Worm (Caenorhabditis elegans) whole organism, L2 larva: ENCODE results near the gene F41G4.13.

ENCODE experiments used
- R02D3.7 ChIP-seq: fragments of 150-350 bp; optimal IDR thresholded peaks from 2 replicates; lab custom pipeline; 2014; ENCODE audit warnings: missing biosample characterization, missing genetic modification characterization
- Y55F3AM.14 ChIP-seq: fragments of 200-800 bp; sonication (Bioruptor generic); optimal IDR thresholded peaks from 2 replicates; lab custom pipeline; 2018; ENCODE audit warnings: mild to moderate bottlenecking, missing genetic modification characterization, missing compliant biosample characterization
- aly-2 ChIP-seq: fragments of 150-350 bp; optimal IDR thresholded peaks from 2 replicates; lab custom pipeline; 2014; ENCODE audit warnings: missing biosample characterization, missing genetic modification characterization
- ama-1 ChIP-seq: fragments of 150-350 bp; optimal IDR thresholded peaks from 2 replicates; lab custom pipeline; 2018; ENCODE audit warnings: inconsistent platforms
- blmp-1 ChIP-seq: sonication (generic microtip); optimal IDR thresholded peaks from 2 replicates; lab custom pipeline; 2017; ENCODE audit warnings: missing genetic modification characterization, mild to moderate bottlenecking, missing compliant biosample characterization, antibody characterized with exemption, moderate library complexity; ENCODE audit not compliant: insufficient read depth
- ceh-16 ChIP-seq: fragments of 150-350 bp; optimal IDR thresholded peaks from 2 replicates; lab custom pipeline; 2014; ENCODE audit warnings: missing biosample characterization, missing genetic modification characterization
- ceh-82 ChIP-seq: fragments of 150-350 bp; optimal IDR thresholded peaks from 2 replicates; lab custom pipeline; 2014; ENCODE audit warnings: missing biosample characterization, missing genetic modification characterization
- crh-2 ChIP-seq: sonication (generic microtip); optimal IDR thresholded peaks from 2 replicates; lab custom pipeline; 2017; ENCODE audit warnings: missing biosample characterization, missing genetic modification characterization
- egl-27 ChIP-seq: sonication (generic microtip); optimal IDR thresholded peaks from 3 replicates; lab custom pipeline; 2017; ENCODE audit warnings: missing biosample characterization, missing genetic modification reagents, missing genetic modification characterization
- elt-1 ChIP-seq: fragments of 150-350 bp; optimal IDR thresholded peaks from 2 replicates; lab custom pipeline; 2014; ENCODE audit warnings: missing biosample characterization, missing genetic modification characterization
- fos-1 ChIP-seq: fragments of 150-350 bp; optimal IDR thresholded peaks from 2 replicates; lab custom pipeline; 2014; ENCODE audit warnings: missing biosample characterization, missing genetic modification characterization
- gmeb-1 ChIP-seq: fragments of 150-350 bp; optimal IDR thresholded peaks from 2 replicates; lab custom pipeline; 2014; ENCODE audit warnings: missing biosample characterization, missing genetic modification characterization
- lin-11 ChIP-seq: fragments of 150-350 bp; sonication (generic microtip); optimal IDR thresholded peaks from 2 replicates; lab custom pipeline; 2014; ENCODE audit warnings: missing biosample characterization, missing genetic modification characterization, inconsistent platforms, mixed read lengths
- lin-13 ChIP-seq: fragments of 150-350 bp; optimal IDR thresholded peaks from 2 replicates; lab custom pipeline; 2014; ENCODE audit warnings: missing biosample characterization, missing genetic modification reagents, missing genetic modification characterization
- lin-39 ChIP-seq: fragments of 150-350 bp; optimal IDR thresholded peaks from 2 replicates; lab custom pipeline; 2014; ENCODE audit warnings: missing biosample characterization, missing genetic modification reagents, missing genetic modification characterization
- lsy-2 ChIP-seq, 2 experiments: fragments of 150-350 bp in 1 of 2; sonication (generic microtip) in 1 of 2; optimal IDR thresholded peaks; 2 replicates each; lab custom pipeline; 2014 to 2017; ENCODE audit warnings: missing biosample characterization in 2 of 2, missing genetic modification characterization in 2 of 2
- mab-5 ChIP-seq: fragments of 150-350 bp; optimal IDR thresholded peaks from 2 replicates; lab custom pipeline; 2014; ENCODE audit warnings: missing biosample characterization, missing genetic modification characterization
- mbf-1 ChIP-seq: sonication (generic microtip); optimal IDR thresholded peaks from 2 replicates; lab custom pipeline; 2017; ENCODE audit warnings: missing biosample characterization, missing genetic modification characterization
- mdl-1 ChIP-seq, 2 experiments: fragments of 150-350 bp in 1 of 2; sonication (generic microtip) in 1 of 2; optimal IDR thresholded peaks; 2 replicates each; lab custom pipeline; 2017; ENCODE audit warnings: missing biosample characterization in 2 of 2, missing genetic modification characterization in 2 of 2
- nhr-10 ChIP-seq: sonication (generic microtip); optimal IDR thresholded peaks from 2 replicates; lab custom pipeline; 2017; ENCODE audit warnings: missing biosample characterization, missing genetic modification characterization
- nhr-11 ChIP-seq: fragments of 150-350 bp; optimal IDR thresholded peaks from 2 replicates; lab custom pipeline; 2014; ENCODE audit warnings: missing biosample characterization, missing genetic modification characterization
- nhr-12 ChIP-seq: fragments of 150-350 bp; optimal IDR thresholded peaks from 2 replicates; lab custom pipeline; 2014; ENCODE audit warnings: missing biosample characterization, missing genetic modification characterization
- nhr-129 ChIP-seq: fragments of 150-350 bp; optimal IDR thresholded peaks from 2 replicates; lab custom pipeline; 2014; ENCODE audit warnings: missing biosample characterization, missing genetic modification characterization
- nhr-21 ChIP-seq: fragments of 150-350 bp; optimal IDR thresholded peaks from 2 replicates; lab custom pipeline; 2014; ENCODE audit warnings: missing biosample characterization, missing genetic modification characterization
- nhr-237 ChIP-seq: fragments of 150-350 bp; optimal IDR thresholded peaks from 2 replicates; lab custom pipeline; 2014; ENCODE audit warnings: missing biosample characterization, missing genetic modification characterization
- nhr-6 ChIP-seq: fragments of 150-350 bp; optimal IDR thresholded peaks from 2 replicates; lab custom pipeline; 2014; ENCODE audit warnings: missing biosample characterization, missing genetic modification characterization
- nhr-77 ChIP-seq: fragments of 150-350 bp; optimal IDR thresholded peaks from 2 replicates; lab custom pipeline; 2014; ENCODE audit warnings: missing biosample characterization, missing genetic modification characterization
- peb-1 ChIP-seq: fragments of 150-350 bp; optimal IDR thresholded peaks from 2 replicates; lab custom pipeline; 2014; ENCODE audit warnings: missing biosample characterization, missing genetic modification characterization
- sem-4 ChIP-seq: fragments of 150-350 bp; optimal IDR thresholded peaks from 2 replicates; lab custom pipeline; 2014; ENCODE audit warnings: missing biosample characterization, missing genetic modification reagents, missing genetic modification characterization
- skn-1 ChIP-seq: sonication (generic microtip); optimal IDR thresholded peaks from 2 replicates; lab custom pipeline; 2017; ENCODE audit warnings: missing biosample characterization, missing genetic modification characterization
- sma-3 ChIP-seq: sonication (generic microtip); optimal IDR thresholded peaks from 2 replicates; lab custom pipeline; 2016; ENCODE audit warnings: missing genetic modification reagents, missing genetic modification characterization, missing compliant biosample characterization
- sma-9 ChIP-seq, 2 experiments: fragments of 150-350 bp in 1 of 2; sonication (generic microtip) in 1 of 2; optimal IDR thresholded peaks; 2 replicates each; lab custom pipeline; 2014 to 2016; ENCODE audit warnings: missing genetic modification characterization in 2 of 2, mild to moderate bottlenecking in 1 of 2, missing biosample characterization in 1 of 2, missing compliant biosample characterization in 1 of 2, missing genetic modification reagents in 1 of 2, moderate library complexity in 1 of 2
- unc-39 ChIP-seq: fragments of 150-350 bp; optimal IDR thresholded peaks from 2 replicates; lab custom pipeline; 2014; ENCODE audit warnings: missing biosample characterization, missing genetic modification characterization
- unc-55 ChIP-seq: fragments of 150-350 bp; sonication (generic microtip); optimal IDR thresholded peaks from 3 replicates; lab custom pipeline; 2014; ENCODE audit warnings: missing biosample characterization, missing genetic modification reagents, missing genetic modification characterization
- unc-62 ChIP-seq: fragments of 150-350 bp; optimal IDR thresholded peaks from 2 replicates; lab custom pipeline; 2014; ENCODE audit warnings: missing biosample characterization, missing genetic modification reagents, missing genetic modification characterization
- zag-1 ChIP-seq: fragments of 150-350 bp; optimal IDR thresholded peaks from 2 replicates; lab custom pipeline; 2014; ENCODE audit warnings: missing biosample characterization, missing genetic modification characterization
- ztf-1 ChIP-seq: fragments of 200-800 bp; sonication (Bioruptor generic); conservative IDR thresholded peaks from 2 replicates; pipeline ENCODE4 v1.3.6; 2022; ENCODE audit warnings: missing genetic modification characterization, missing compliant biosample characterization
- ztf-11 ChIP-seq: sonication (generic microtip); optimal IDR thresholded peaks from 2 replicates; lab custom pipeline; 2017; ENCODE audit warnings: missing biosample characterization, missing genetic modification characterization
- ztf-4 ChIP-seq: fragments of 150-350 bp; optimal IDR thresholded peaks from 2 replicates; lab custom pipeline; 2014; ENCODE audit warnings: missing biosample characterization, missing genetic modification characterization

F41G4.13 gene

ce11 chrX:16836304-16836703, 1.7 kb upstream of the F41G4.13 start, which contains the start of gene F41G4.7:
TSS of gene F41G4.7 (minus strand) at chrX:16836404.
- TF ChIP-seq ceh-82 (tag; lab: Kevin White, UChicago), result no peak
- TF ChIP-seq lin-11 (tag; lab: Kevin White, UChicago), result no peak
- no peak for TF ChIP-seq blmp-1 (tag; lab: Kevin White, UChicago)
- no peak for TF ChIP-seq mab-5 (tag; lab: Kevin White, UChicago)
- TF ChIP-seq unc-62 (GFP tag; lab: Kevin White, UChicago), result no peak
- no peak for TF ChIP-seq ceh-16 (tag; lab: Kevin White, UChicago)
- no peak for TF ChIP-seq sma-9 (GFP tag; optimal IDR thresholded peaks at IDR 0.05; lab: Kevin White, UChicago)
- TF ChIP-seq sma-9 (tag; optimal IDR thresholded peaks at IDR 0.05; lab: Kevin White, UChicago), result no peak
- TF ChIP-seq sma-3 (GFP tag; lab: Kevin White, UChicago), result no peak
- no peak for TF ChIP-seq zag-1 (tag; lab: Kevin White, UChicago)
- no peak for TF ChIP-seq mbf-1 (tag; lab: Kevin White, UChicago)
- no peak for TF ChIP-seq aly-2 (tag; lab: Kevin White, UChicago)
- no peak for TF ChIP-seq elt-1 (tag; lab: Kevin White, UChicago)
- TF ChIP-seq nhr-237 (tag; lab: Kevin White, UChicago), result no peak
- TF ChIP-seq mdl-1 (tag; optimal IDR thresholded peaks at IDR 0.05; lab: Kevin White, UChicago), result no peak
- no peak for TF ChIP-seq ztf-1
- no peak for TF ChIP-seq skn-1 (tag; lab: Kevin White, UChicago)
- no peak for TF ChIP-seq fos-1 (tag; lab: Kevin White, UChicago)
- TF ChIP-seq nhr-129 (tag; lab: Kevin White, UChicago), result no peak
- TF ChIP-seq nhr-12, result no peak
- TF ChIP-seq, all 48 proteins: peak for 0

ce11 chrX:16826500-16826899, 8.1 kb downstream of the F41G4.13 start:
- no peak for TF ChIP-seq lin-39 (tag; lab: Kevin White, UChicago)
- TF ChIP-seq lin-11 (tag; lab: Kevin White, UChicago), result no peak
- no peak for TF ChIP-seq zag-1 (tag; lab: Kevin White, UChicago)
- TF ChIP-seq nhr-77 (tag; lab: Kevin White, UChicago), result no peak
- no peak for TF ChIP-seq R02D3.7 (tag; lab: Kevin White, UChicago)
- no peak for TF ChIP-seq nhr-12
- TF ChIP-seq nhr-21, result no peak
- TF ChIP-seq gmeb-1, result no peak
- no peak for TF ChIP-seq nhr-11 (tag; lab: Kevin White, UChicago)

DNA sequence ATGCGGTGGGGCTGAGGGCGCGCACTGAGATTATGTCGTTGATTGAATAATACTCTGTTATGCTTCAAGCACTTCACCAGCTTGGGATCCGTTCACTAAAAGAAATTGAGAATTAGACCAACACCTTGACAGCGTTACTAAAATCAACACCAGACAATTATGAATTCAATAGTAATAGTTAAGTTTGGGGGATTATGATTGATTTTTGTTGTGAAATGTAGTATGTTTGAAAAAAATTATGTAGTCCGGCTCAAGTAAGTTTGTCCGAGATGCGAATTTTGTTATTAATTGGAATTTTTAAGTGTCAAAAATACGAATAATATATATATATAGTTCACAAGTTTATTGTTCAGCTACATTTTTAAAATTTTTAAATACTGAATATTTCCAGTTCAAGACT, 9.2 kb downstream of the F41G4.13 start, which contains the start of gene sto-5:
Gene sto-5, minus strand, starts transcription at position 101 of the 400 bp plus-strand sequence.
- TF ChIP-seq zag-1 (tag; lab: Kevin White, UChicago) (no peak), crh-2 (tag; lab: Kevin White, UChicago) (no peak), ztf-11 (tag; lab: Kevin White, UChicago) (no peak), lin-39 (tag; lab: Kevin White, UChicago) (no peak), ama-1 (no peak), lin-13 (GFP tag; lab: Kevin White, UChicago) (no peak), unc-39 (tag; lab: Kevin White, UChicago) (no peak), lsy-2 (tag; optimal IDR thresholded peaks at IDR 0.05; lab: Kevin White, UChicago) (no peak), nhr-10 (no peak), ztf-4 (no peak), egl-27 (tag; lab: Kevin White, UChicago) (no peak), peb-1 (tag; lab: Kevin White, UChicago) (no peak), nhr-129 (tag; lab: Kevin White, UChicago) (no peak), nhr-6 (no peak), unc-55 (GFP tag; lab: Kevin White, UChicago) (no peak), Y55F3AM.14 (GFP tag; lab: Kevin White, UChicago) (no peak), fos-1 (tag; lab: Kevin White, UChicago) (no peak), skn-1 (tag; lab: Kevin White, UChicago) (no peak), aly-2 (tag; lab: Kevin White, UChicago) (no peak)

DNA sequence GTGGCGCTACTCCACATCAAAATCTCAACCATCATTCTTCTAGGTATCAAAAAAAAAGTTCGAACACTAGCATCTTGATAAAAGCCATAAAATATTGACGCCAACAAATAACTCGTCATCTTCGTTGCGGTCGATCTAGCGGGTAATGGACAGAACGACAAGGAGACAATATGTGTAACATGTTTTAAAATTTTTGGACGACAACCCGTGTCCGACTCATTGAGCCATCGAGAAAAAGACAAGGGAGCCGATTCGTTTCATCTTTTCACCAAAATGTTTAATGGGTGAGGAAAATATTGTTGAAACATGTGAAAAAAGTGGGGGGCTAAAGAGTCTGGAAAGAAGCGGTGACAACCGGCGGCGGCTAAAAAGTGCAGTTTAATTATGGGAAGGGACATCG, 13.1 kb downstream of the F41G4.13 start:
- TF ChIP-seq lin-11 (tag; lab: Kevin White, UChicago) (no peak), blmp-1 (tag; lab: Kevin White, UChicago) (no peak), nhr-10 (no peak), lsy-2 (tag; optimal IDR thresholded peaks at IDR 0.05; lab: Kevin White, UChicago) (no peak), sem-4 (tag; lab: Kevin White, UChicago) (no peak)
